Worm (Caenorhabditis elegans) whole organism, L4 larva: ENCODE results near the gene T01C8.3.

Experiments
- D1046.2 ChIP-seq: fragments of 200-800 bp; sonication (Bioruptor generic); IDR thresholded peaks from 2 replicates; pipeline ENCODE4 v1.3.6; 2022; ENCODE audit warnings: missing genetic modification characterization, missing compliant biosample characterization
- F10B5.3 ChIP-seq: sonication (generic microtip); optimal IDR thresholded peaks from 2 replicates; lab custom pipeline; 2016; ENCODE audit warnings: mild to moderate bottlenecking, missing genetic modification characterization, missing compliant biosample characterization
- F26F4.8 ChIP-seq: fragments of 200-800 bp; sonication (Bioruptor generic); conservative IDR thresholded peaks from 2 replicates; pipeline ENCODE4 v1.3.6; 2022; ENCODE audit warnings: missing genetic modification characterization, missing compliant biosample characterization
- R02D3.7 ChIP-seq: fragments of 150-350 bp; sonication (generic microtip); optimal IDR thresholded peaks from 3 replicates; lab custom pipeline; 2014; ENCODE audit warnings: missing biosample characterization, missing genetic modification characterization
- T20F7.1 ChIP-seq: fragments of 200-800 bp; sonication (Bioruptor generic); optimal IDR thresholded peaks from 2 replicates; lab custom pipeline; 2018; ENCODE audit warnings: mild to moderate bottlenecking, missing genetic modification characterization, missing compliant biosample characterization
- T26A8.4 ChIP-seq: fragments of 200-800 bp; sonication (Bioruptor generic); IDR thresholded peaks from 2 replicates; pipeline ENCODE4 v1.3.6; 2022; ENCODE audit warnings: missing genetic modification characterization, missing compliant biosample characterization
- Y48G9A.11 ChIP-seq: fragments of 200-800 bp; sonication (Bioruptor generic); IDR thresholded peaks from 2 replicates; pipeline ENCODE4 v1.3.6; 2022; ENCODE audit warnings: missing genetic modification reagents, missing genetic modification characterization, missing compliant biosample characterization
- ama-1 ChIP-seq: fragments of 150-350 bp; optimal IDR thresholded peaks from 2 replicates; lab custom pipeline; 2014; ENCODE audit warnings: inconsistent platforms, mixed read lengths
- arid-1 ChIP-seq: fragments of 200-800 bp; sonication (Bioruptor generic); conservative IDR thresholded peaks from 2 replicates; pipeline ENCODE4 v1.3.6; 2022; ENCODE audit warnings: missing genetic modification reagents, missing genetic modification characterization, missing compliant biosample characterization
- ceh-32 ChIP-seq: sonication (generic microtip); optimal IDR thresholded peaks from 2 replicates; lab custom pipeline; 2016; ENCODE audit warnings: mild to moderate bottlenecking, missing genetic modification characterization, missing compliant biosample characterization; ENCODE audit not compliant: poor library complexity
- ceh-44 ChIP-seq: fragments of 200-800 bp; sonication (Bioruptor generic); IDR thresholded peaks from 2 replicates; pipeline ENCODE4 v1.3.6; 2022; ENCODE audit warnings: missing genetic modification reagents, missing genetic modification characterization, missing compliant biosample characterization
- ceh-82 ChIP-seq: sonication (generic microtip); optimal IDR thresholded peaks from 2 replicates; lab custom pipeline; 2017; ENCODE audit warnings: missing biosample characterization, missing genetic modification characterization
- cey-2 ChIP-seq: sonication (generic microtip); optimal IDR thresholded peaks from 3 replicates; lab custom pipeline; 2017; ENCODE audit warnings: missing genetic modification characterization, mild to moderate bottlenecking, missing compliant biosample characterization, antibody characterized with exemption, borderline replicate concordance; ENCODE audit not compliant: insufficient read depth
- daf-8 ChIP-seq: fragments of 200-800 bp; sonication (Bioruptor generic); IDR thresholded peaks from 2 replicates; pipeline ENCODE4 v1.3.6; 2022; ENCODE audit warnings: missing genetic modification characterization, missing compliant biosample characterization
- dmd-8 ChIP-seq: fragments of 200-800 bp; sonication (Bioruptor generic); IDR thresholded peaks from 2 replicates; pipeline ENCODE4 v1.3.6; 2022; ENCODE audit warnings: missing genetic modification characterization, missing compliant biosample characterization
- dmd-9 ChIP-seq: fragments of 200-800 bp; sonication (Bioruptor generic); IDR thresholded peaks from 2 replicates; pipeline ENCODE4 v1.3.6; 2022; ENCODE audit warnings: missing genetic modification reagents, missing genetic modification characterization, missing compliant biosample characterization
- dve-1 ChIP-seq: sonication (generic microtip); optimal IDR thresholded peaks from 2 replicates; lab custom pipeline; 2017; ENCODE audit warnings: antibody characterized with exemption, mild to moderate bottlenecking, missing genetic modification characterization, missing compliant biosample characterization; ENCODE audit not compliant: insufficient read depth
- egl-27 ChIP-seq: sonication (generic microtip); optimal IDR thresholded peaks from 3 replicates; lab custom pipeline; 2017; ENCODE audit warnings: missing biosample characterization, missing genetic modification reagents, missing genetic modification characterization
- hlh-11 ChIP-seq: fragments of 200-800 bp; sonication (Bioruptor generic); optimal IDR thresholded peaks from 2 replicates; lab custom pipeline; 2018; ENCODE audit warnings: mild to moderate bottlenecking, missing genetic modification characterization, missing compliant biosample characterization
- hlh-30 ChIP-seq: sonication (generic microtip); optimal IDR thresholded peaks from 2 replicates; lab custom pipeline; 2017; ENCODE audit warnings: antibody characterized with exemption, mild to moderate bottlenecking, missing genetic modification characterization, missing compliant biosample characterization; ENCODE audit not compliant: insufficient read depth
- jun-1 ChIP-seq: fragments of 150-350 bp; optimal IDR thresholded peaks from 2 replicates; lab custom pipeline; 2014; ENCODE audit warnings: missing biosample characterization, missing genetic modification reagents, missing genetic modification characterization
- lim-7 ChIP-seq: fragments of 200-800 bp; sonication (Bioruptor generic); IDR thresholded peaks from 2 replicates; pipeline ENCODE4 v1.3.6; 2022; ENCODE audit warnings: missing genetic modification characterization, missing compliant biosample characterization
- lin-15B ChIP-seq: fragments of 150-350 bp; sonication (generic microtip); optimal IDR thresholded peaks from 3 replicates; lab custom pipeline; 2014; ENCODE audit warnings: missing biosample characterization, missing genetic modification characterization
- lin-29 ChIP-seq: fragments of 200-800 bp; sonication (Bioruptor generic); IDR thresholded peaks from 2 replicates; pipeline ENCODE4 v1.3.6; 2022; ENCODE audit warnings: missing genetic modification reagents, missing genetic modification characterization, missing compliant biosample characterization
- lir-3 ChIP-seq: sonication (generic microtip); optimal IDR thresholded peaks from 2 replicates; lab custom pipeline; 2016; ENCODE audit warnings: mild to moderate bottlenecking, missing genetic modification characterization, missing compliant biosample characterization
- madf-5 ChIP-seq, 2 experiments: fragments of 200-800 bp; sonication (Bioruptor generic); IDR thresholded peaks; 2 replicates each; pipeline ENCODE4 v1.3.6; 2022; ENCODE audit warnings: missing compliant biosample characterization in 2 of 2, missing genetic modification characterization in 2 of 2
- mdl-1 ChIP-seq, 2 experiments: fragments of 150-350 bp in 1 of 2; sonication (generic microtip) in 1 of 2; optimal IDR thresholded peaks; 2 replicates each; lab custom pipeline; 2014 to 2017; ENCODE audit warnings: missing biosample characterization in 2 of 2, missing genetic modification characterization in 2 of 2
- mes-2 ChIP-seq: sonication (generic microtip); optimal IDR thresholded peaks from 2 replicates; lab custom pipeline; 2016; ENCODE audit warnings: missing genotype, mild to moderate bottlenecking, missing genetic modification characterization, missing compliant biosample characterization; ENCODE audit not compliant: poor library complexity, severe bottlenecking
- mxl-3 ChIP-seq: fragments of 200-800 bp; sonication (Bioruptor generic); optimal IDR thresholded peaks from 2 replicates; lab custom pipeline; 2018; ENCODE audit warnings: mild to moderate bottlenecking, missing genetic modification characterization, missing compliant biosample characterization
- nhr-102 ChIP-seq: sonication (generic microtip); optimal IDR thresholded peaks from 2 replicates; lab custom pipeline; 2016; ENCODE audit warnings: mild to moderate bottlenecking, missing genetic modification characterization, moderate library complexity, missing compliant biosample characterization
- nhr-11 ChIP-seq: fragments of 150-350 bp; optimal IDR thresholded peaks from 2 replicates; lab custom pipeline; 2014; ENCODE audit warnings: missing biosample characterization, missing genetic modification characterization
- nhr-111 ChIP-seq: fragments of 200-800 bp; sonication (Bioruptor generic); optimal IDR thresholded peaks from 2 replicates; lab custom pipeline; 2018; ENCODE audit warnings: mild to moderate bottlenecking, missing genetic modification characterization, missing compliant biosample characterization
- nhr-237 ChIP-seq: sonication (generic microtip); optimal IDR thresholded peaks from 2 replicates; lab custom pipeline; 2017; ENCODE audit warnings: missing biosample characterization, missing genetic modification characterization
- nhr-25 ChIP-seq: sonication (generic microtip); optimal IDR thresholded peaks from 2 replicates; lab custom pipeline; 2017; ENCODE audit warnings: missing genetic modification characterization, mild to moderate bottlenecking, missing compliant biosample characterization, antibody characterized with exemption, moderate library complexity, borderline replicate concordance; ENCODE audit not compliant: insufficient read depth
- nhr-41 ChIP-seq: fragments of 200-800 bp; sonication (Bioruptor generic); IDR thresholded peaks from 2 replicates; pipeline ENCODE4 v1.3.6; 2022; ENCODE audit warnings: missing genetic modification reagents, missing genetic modification characterization, missing compliant biosample characterization
- nhr-48 ChIP-seq: sonication (generic microtip); optimal IDR thresholded peaks from 2 replicates; lab custom pipeline; 2016; ENCODE audit warnings: mild to moderate bottlenecking, missing genetic modification characterization, missing compliant biosample characterization
- nhr-77 ChIP-seq: fragments of 150-350 bp; optimal IDR thresholded peaks from 2 replicates; lab custom pipeline; 2014; ENCODE audit warnings: missing biosample characterization, missing genetic modification characterization
- php-3 ChIP-seq: fragments of 200-800 bp; sonication (Bioruptor generic); IDR thresholded peaks from 2 replicates; pipeline ENCODE4 v1.3.6; 2022; ENCODE audit warnings: missing genetic modification reagents, missing genetic modification characterization, missing compliant biosample characterization
- rbr-2 ChIP-seq: sonication (generic microtip); optimal IDR thresholded peaks from 2 replicates; lab custom pipeline; 2016; ENCODE audit warnings: missing genotype, missing genetic modification characterization, missing compliant biosample characterization
- saeg-2 ChIP-seq: fragments of 200-800 bp; sonication (Bioruptor generic); IDR thresholded peaks from 2 replicates; pipeline ENCODE4 v1.3.6; 2022; ENCODE audit warnings: missing genetic modification reagents, missing genetic modification characterization, missing compliant biosample characterization
- skn-1 ChIP-seq: fragments of 150-350 bp; optimal IDR thresholded peaks from 2 replicates; lab custom pipeline; 2014; ENCODE audit warnings: missing biosample characterization, missing genetic modification characterization
- spr-3 ChIP-seq: fragments of 200-800 bp; sonication (Bioruptor generic); optimal IDR thresholded peaks from 2 replicates; lab custom pipeline; 2018; ENCODE audit warnings: mild to moderate bottlenecking, missing genetic modification characterization, missing compliant biosample characterization
- tag-97 ChIP-seq: fragments of 200-800 bp; sonication (Bioruptor generic); IDR thresholded peaks from 2 replicates; pipeline ENCODE4 v1.3.6; 2022; ENCODE audit warnings: missing genetic modification characterization, missing compliant biosample characterization
- tra-1 ChIP-seq: fragments of 200-800 bp; sonication (Bioruptor generic); IDR thresholded peaks from 2 replicates; pipeline ENCODE4 v1.3.6; 2022; ENCODE audit warnings: missing genetic modification reagents, missing genetic modification characterization, missing compliant biosample characterization
- unc-130 ChIP-seq: sonication (generic microtip); optimal IDR thresholded peaks from 2 replicates; lab custom pipeline; 2016; ENCODE audit warnings: missing genetic modification reagents, missing genetic modification characterization, missing compliant biosample characterization
- unc-39 ChIP-seq: sonication (generic microtip); optimal IDR thresholded peaks from 2 replicates; lab custom pipeline; 2017; ENCODE audit warnings: missing biosample characterization, missing genetic modification characterization
- vab-7 ChIP-seq: fragments of 200-800 bp; sonication (Bioruptor generic); IDR thresholded peaks from 2 replicates; pipeline ENCODE4 v1.3.6; 2022; ENCODE audit warnings: missing genetic modification reagents, missing genetic modification characterization, missing compliant biosample characterization
- zfp-2 ChIP-seq: sonication (generic microtip); optimal IDR thresholded peaks from 2 replicates; lab custom pipeline; 2016; ENCODE audit warnings: mild to moderate bottlenecking, missing genetic modification characterization, missing compliant biosample characterization
- zfp-3 ChIP-seq: fragments of 200-800 bp; sonication (Bioruptor generic); conservative IDR thresholded peaks from 2 replicates; pipeline ENCODE4 v1.3.6; 2022; ENCODE audit warnings: missing genetic modification reagents, missing genetic modification characterization, missing compliant biosample characterization
- zip-11 ChIP-seq: fragments of 200-800 bp; sonication (Bioruptor generic); IDR thresholded peaks from 2 replicates; pipeline ENCODE4 v1.3.6; 2022; ENCODE audit warnings: missing genetic modification characterization, missing compliant biosample characterization
- ztf-11 ChIP-seq: fragments of 150-350 bp; optimal IDR thresholded peaks from 2 replicates; lab custom pipeline; 2014; ENCODE audit warnings: missing biosample characterization, missing genetic modification characterization

T01C8.3 gene

ce11 chrX:16775335-16775835 is 7.6 kb downstream of the T01C8.3 start (continued):
- TF ChIP-seq nhr-111 (GFP tag; lab: Kevin White, UChicago) = no peak
- no peak for TF ChIP-seq vab-7
- no peak for TF ChIP-seq cey-2
- TF ChIP-seq ceh-44 (GFP tag; lab: Robert Waterston, UW) = no peak
- TF ChIP-seq Y48G9A.11 = no peak
- TF ChIP-seq ztf-11 = no peak
- TF ChIP-seq lin-15B (tag; lab: Kevin White, UChicago) = no peak
- no peak for TF ChIP-seq egl-27 (tag; lab: Kevin White, UChicago)
- peak; percentile 3 for TF ChIP-seq T20F7.1 (GFP tag; lab: Kevin White, UChicago)
- TF ChIP-seq rbr-2 = no peak
- no peak for TF ChIP-seq nhr-102 (tag; lab: Kevin White, UChicago)
- peak; percentile 42 for TF ChIP-seq nhr-48 (tag; lab: Kevin White, UChicago)
- TF ChIP-seq nhr-41 = no peak
- no peak for TF ChIP-seq mes-2 (tag; lab: Kevin White, UChicago)
- TF ChIP-seq mxl-3 (GFP tag; lab: Kevin White, UChicago) = peak; percentile 88
- no peak for TF ChIP-seq php-3 (GFP tag; lab: Robert Waterston, UW)
- no peak for TF ChIP-seq ceh-82 (tag; lab: Kevin White, UChicago)
- no peak for TF ChIP-seq lim-7 (GFP tag; lab: Robert Waterston, UW)
- TF ChIP-seq F10B5.3 (tag; lab: Kevin White, UChicago) = no peak
- TF ChIP-seq lir-3 = no peak
- no peak for TF ChIP-seq tag-97 (GFP tag; lab: Robert Waterston, UW)
- TF ChIP-seq hlh-11 (tag; lab: Kevin White, UChicago) = peak; percentile 78
- TF ChIP-seq lin-29 (GFP tag; lab: Robert Waterston, UW) = no peak
- no peak for TF ChIP-seq unc-130 (GFP tag; lab: Kevin White, UChicago)
- peak; percentile 14 for TF ChIP-seq nhr-77 (tag; lab: Kevin White, UChicago)
- TF ChIP-seq nhr-237 (tag; lab: Kevin White, UChicago) = no peak
- TF ChIP-seq jun-1 (tag; lab: Kevin White, UChicago) = no peak
- TF ChIP-seq zfp-2 (tag; lab: Kevin White, UChicago) = no peak
- no peak for TF ChIP-seq madf-5 (GFP tag; IDR thresholded peaks at IDR 0.05; lab: Robert Waterston, UW)
- no peak for TF ChIP-seq R02D3.7 (tag; lab: Kevin White, UChicago)
- TF ChIP-seq dmd-9 (GFP tag; lab: Robert Waterston, UW) = no peak
- peak; percentile 93 for TF ChIP-seq hlh-30 (tag; lab: Kevin White, UChicago)
- peak; percentile 21 to 78 for TF ChIP-seq mdl-1 (tag; optimal IDR thresholded peaks at IDR 0.05; lab: Kevin White, UChicago)
- TF ChIP-seq spr-3 = no peak
- TF ChIP-seq zfp-3 (GFP tag; lab: Robert Waterston, UW) = no peak
- no peak for TF ChIP-seq zip-11 (GFP tag; lab: Robert Waterston, UW)
- no peak for TF ChIP-seq nhr-11 (tag; lab: Kevin White, UChicago)
- TF ChIP-seq F26F4.8 (GFP tag; lab: Robert Waterston, UW) = no peak
- no peak for TF ChIP-seq daf-8
- TF ChIP-seq D1046.2 (GFP tag; lab: Robert Waterston, UW) = no peak
- peak; percentile 78 for TF ChIP-seq tra-1 (GFP tag; lab: Robert Waterston, UW)
- no peak for TF ChIP-seq nhr-25 (tag; lab: Kevin White, UChicago)
- TF ChIP-seq ceh-32 (tag; lab: Kevin White, UChicago) = no peak
- TF ChIP-seq unc-39 (tag; lab: Kevin White, UChicago) = no peak
- no peak for TF ChIP-seq T26A8.4
- TF ChIP-seq saeg-2 (GFP tag; lab: Robert Waterston, UW) = no peak
- TF ChIP-seq skn-1 (tag; lab: Kevin White, UChicago) = no peak
- TF ChIP-seq ama-1 = no peak
- TF ChIP-seq arid-1 (GFP tag; lab: Robert Waterston, UW) = no peak
- peak; percentile 28 for TF ChIP-seq dve-1 (tag; lab: Kevin White, UChicago)
- TF ChIP-seq dmd-8 (GFP tag; lab: Robert Waterston, UW) = no peak
